Fruit fly (Drosophila melanogaster) whole organism, embryonic: ENCODE measurements around the gene CG17839.

Source experiments
- Adf1 ChIP-seq: fragments of 200-800 bp; sonication (Bioruptor generic); IDR thresholded peaks from 2 replicates; pipeline ENCODE4 v1.3.6; 2022; ENCODE audit warnings: missing biosample characterization, missing genetic modification characterization
- B-H2 ChIP-seq: fragments of 200-800 bp; sonication (Bioruptor generic); optimal IDR thresholded peaks from 2 replicates; lab custom pipeline; 2018; ENCODE audit warnings: missing biosample characterization, mild to moderate bottlenecking, missing genetic modification characterization
- CG11560 ChIP-seq: fragments of 200-800 bp; sonication (Bioruptor generic); IDR thresholded peaks from 3 replicates; pipeline ENCODE4 v1.3.6; 2022; ENCODE audit warnings: missing biosample characterization, missing genetic modification characterization
- CG12071 ChIP-seq: fragments of 200-800 bp; sonication (Bioruptor generic); optimal IDR thresholded peaks from 3 replicates; lab custom pipeline; 2018; ENCODE audit warnings: missing biosample characterization, mild to moderate bottlenecking, missing genetic modification characterization
- CG15514 ChIP-seq: fragments of 200-800 bp; sonication (Bioruptor generic); optimal IDR thresholded peaks from 3 replicates; lab custom pipeline; 2017; ENCODE audit warnings: missing biosample characterization, missing genetic modification characterization, mild to moderate bottlenecking, moderate library complexity, missing genetic modification reagents
- CG17186 ChIP-seq: fragments of 200-800 bp; sonication (Bioruptor generic); optimal IDR thresholded peaks from 3 replicates; lab custom pipeline; 2017; ENCODE audit warnings: missing biosample characterization, missing genetic modification reagents, missing genetic modification characterization
- CG2116 ChIP-seq: fragments of 200-800 bp; sonication (Bioruptor generic); optimal IDR thresholded peaks from 3 replicates; lab custom pipeline; 2018; ENCODE audit warnings: missing biosample characterization, mild to moderate bottlenecking, missing genetic modification characterization
- CG2120 ChIP-seq: fragments of 200-800 bp; sonication (Bioruptor generic); optimal IDR thresholded peaks from 3 replicates; lab custom pipeline; 2016; ENCODE audit warnings: missing biosample characterization, missing genetic modification characterization
- CG30431 ChIP-seq: fragments of 200-800 bp; sonication (Bioruptor generic); optimal IDR thresholded peaks from 2 replicates; lab custom pipeline; 2017; ENCODE audit warnings: missing biosample characterization, missing genetic modification characterization
- CG6175 ChIP-seq: fragments of 200-800 bp; sonication (Bioruptor generic); IDR thresholded peaks from 3 replicates; pipeline ENCODE4 v1.3.6; 2022; ENCODE audit warnings: missing biosample characterization, missing genetic modification characterization
- CG6813 ChIP-seq: fragments of 200-800 bp; sonication (Bioruptor generic); optimal IDR thresholded peaks from 2 replicates; lab custom pipeline; 2017; ENCODE audit warnings: missing biosample characterization, missing genetic modification characterization, mild to moderate bottlenecking, moderate library complexity, missing genetic modification reagents
- CG7271 ChIP-seq: fragments of 200-800 bp; sonication (Bioruptor generic); optimal IDR thresholded peaks from 2 replicates; lab custom pipeline; 2018; ENCODE audit warnings: missing biosample characterization, mild to moderate bottlenecking, missing genetic modification characterization, moderate library complexity
- CG8359 ChIP-seq: fragments of 200-800 bp; sonication (Bioruptor generic); optimal IDR thresholded peaks from 2 replicates; lab custom pipeline; 2017; ENCODE audit warnings: missing biosample characterization, mild to moderate bottlenecking, missing genetic modification characterization, borderline replicate concordance
- CG8944 ChIP-seq: fragments of 200-800 bp; sonication (Bioruptor generic); optimal IDR thresholded peaks from 3 replicates; lab custom pipeline; 2016; ENCODE audit warnings: missing biosample characterization, missing genetic modification characterization
- CG9437 ChIP-seq: fragments of 200-800 bp; sonication (Bioruptor generic); optimal IDR thresholded peaks from 2 replicates; lab custom pipeline; 2018; ENCODE audit warnings: missing biosample characterization, mild to moderate bottlenecking, missing genetic modification characterization
- Gsc ChIP-seq: fragments of 200-800 bp; sonication (Bioruptor generic); IDR thresholded peaks from 2 replicates; pipeline ENCODE4 v1.3.6; 2022; ENCODE audit warnings: missing biosample characterization, missing genetic modification characterization
- Hey ChIP-seq: fragments of 200-800 bp; sonication (Bioruptor generic); optimal IDR thresholded peaks from 3 replicates; lab custom pipeline; 2018; ENCODE audit warnings: missing biosample characterization, mild to moderate bottlenecking, missing genetic modification characterization
- Hr39 ChIP-seq: fragments of >200 bp; optimal IDR thresholded peaks from 2 replicates; lab custom pipeline; 2017
- Hr78 ChIP-seq, 2 experiments: fragments of 200-800 bp in 1 of 2; fragments of >200 bp in 1 of 2; sonication (Bioruptor generic) in 1 of 2; optimal IDR thresholded peaks; 2 replicates each; lab custom pipeline; 2017 to 2019; ENCODE audit warnings: missing biosample characterization in 2 of 2, missing genetic modification characterization in 2 of 2, mild to moderate bottlenecking in 1 of 2, moderate library complexity in 1 of 2
- Mes4 ChIP-seq: fragments of 200-800 bp; sonication (Bioruptor generic); optimal IDR thresholded peaks from 2 replicates; lab custom pipeline; 2016; ENCODE audit warnings: missing biosample characterization, missing genetic modification characterization
- Opbp ChIP-seq: fragments of 200-800 bp; sonication (Bioruptor generic); IDR thresholded peaks from 3 replicates; pipeline ENCODE4 v1.3.6; 2022; ENCODE audit warnings: missing biosample characterization, missing genetic modification characterization; ENCODE audit not compliant: partially characterized antibody
- PHDP ChIP-seq: fragments of 200-800 bp; sonication (Bioruptor generic); optimal IDR thresholded peaks from 3 replicates; lab custom pipeline; 2018; ENCODE audit warnings: missing biosample characterization, mild to moderate bottlenecking, missing genetic modification characterization, moderate library complexity
- Poxn ChIP-seq: fragments of 200-800 bp; sonication (Bioruptor generic); IDR thresholded peaks from 2 replicates; pipeline ENCODE4 v1.3.6; 2022; ENCODE audit warnings: missing biosample characterization, missing genetic modification characterization
- Stat92E ChIP-seq, 3 experiments: fragments of >200 bp in 2 of 3; fragments of 200-800 bp in 1 of 3; sonication (Bioruptor generic) in 1 of 3; optimal IDR thresholded peaks; 2 replicates each; lab custom pipeline; 2017 to 2019; ENCODE audit warnings: missing biosample characterization in 3 of 3, missing genetic modification characterization in 3 of 3, mild to moderate bottlenecking in 1 of 3, moderate library complexity in 1 of 3
- Taf1 ChIP-seq: fragments of 200-800 bp; sonication (Bioruptor generic); IDR thresholded peaks from 2 replicates; pipeline ENCODE4 v1.3.6; 2022; ENCODE audit warnings: missing biosample characterization, missing genetic modification characterization
- Xrp1 ChIP-seq: fragments of 200-800 bp; sonication (Bioruptor generic); IDR thresholded peaks from 2 replicates; pipeline ENCODE4 v1.3.6; 2022; ENCODE audit warnings: missing biosample characterization, missing genetic modification characterization
- ac ChIP-seq: fragments of 200-800 bp; sonication (Bioruptor generic); optimal IDR thresholded peaks from 3 replicates; lab custom pipeline; 2017; ENCODE audit warnings: missing biosample characterization, mild to moderate bottlenecking, missing genetic modification characterization
- amos ChIP-seq: fragments of 200-800 bp; sonication (Bioruptor generic); IDR thresholded peaks from 2 replicates; pipeline ENCODE4 v1.3.6; 2022; ENCODE audit warnings: missing biosample characterization, missing genetic modification characterization; ENCODE audit not compliant: partially characterized antibody
- dimm ChIP-seq: fragments of 200-800 bp; sonication (Bioruptor generic); IDR thresholded peaks from 2 replicates; pipeline ENCODE4 v1.3.6; 2022; ENCODE audit warnings: missing biosample characterization, missing genetic modification characterization
- ems ChIP-seq: fragments of 200-800 bp; sonication (Bioruptor generic); optimal IDR thresholded peaks from 3 replicates; lab custom pipeline; 2016; ENCODE audit warnings: missing biosample characterization, missing genetic modification characterization
- fd96Cb ChIP-seq: fragments of 200-800 bp; sonication (Bioruptor generic); optimal IDR thresholded peaks from 2 replicates; lab custom pipeline; 2018; ENCODE audit warnings: missing biosample characterization, mild to moderate bottlenecking, missing genetic modification characterization, moderate library complexity
- fu2 ChIP-seq: fragments of 200-800 bp; sonication (Bioruptor generic); optimal IDR thresholded peaks from 2 replicates; lab custom pipeline; 2016; ENCODE audit warnings: missing biosample characterization, missing genetic modification characterization
- gro ChIP-seq: fragments of 200-800 bp; sonication (Bioruptor generic); optimal IDR thresholded peaks from 2 replicates; lab custom pipeline; 2016; ENCODE audit warnings: missing biosample characterization, missing genetic modification characterization
- ind ChIP-seq: fragments of 200-800 bp; sonication (Bioruptor generic); optimal IDR thresholded peaks from 3 replicates; lab custom pipeline; 2016; ENCODE audit warnings: missing biosample characterization, missing genetic modification characterization
- jigr1 ChIP-seq: fragments of 200-800 bp; sonication (Bioruptor generic); IDR thresholded peaks from 3 replicates; pipeline ENCODE4 v1.3.6; 2022; ENCODE audit warnings: missing biosample characterization, missing genetic modification characterization
- luna ChIP-seq: fragments of 200-800 bp; sonication (Bioruptor generic); optimal IDR thresholded peaks from 2 replicates; lab custom pipeline; 2016; ENCODE audit warnings: missing biosample characterization, missing genetic modification characterization
- mirr ChIP-seq: fragments of 200-800 bp; sonication (Bioruptor generic); optimal IDR thresholded peaks from 3 replicates; lab custom pipeline; 2018; ENCODE audit warnings: missing biosample characterization, mild to moderate bottlenecking, missing genetic modification characterization
- otp ChIP-seq: fragments of 200-800 bp; sonication (Bioruptor generic); IDR thresholded peaks from 3 replicates; pipeline ENCODE4, ENCODE4 v1.3.6; 2022; ENCODE audit warnings: missing biosample characterization, missing genetic modification characterization
- p53 ChIP-seq: fragments of 200-800 bp; sonication (Bioruptor generic); optimal IDR thresholded peaks from 2 replicates; lab custom pipeline; 2016; ENCODE audit warnings: missing biosample characterization, missing genetic modification characterization
- psq ChIP-seq: fragments of 200-800 bp; sonication (Bioruptor generic); optimal IDR thresholded peaks from 2 replicates; lab custom pipeline; 2017; ENCODE audit warnings: missing biosample characterization, missing genetic modification characterization
- run ChIP-seq: fragments of 200-800 bp; sonication (Bioruptor generic); optimal IDR thresholded peaks from 3 replicates; lab custom pipeline; 2018; ENCODE audit warnings: missing biosample characterization, mild to moderate bottlenecking, missing genetic modification characterization
- sob ChIP-seq: fragments of 200-800 bp; sonication (Bioruptor generic); IDR thresholded peaks from 2 replicates; pipeline ENCODE4 v1.3.6; 2022; ENCODE audit warnings: missing biosample characterization, missing genetic modification characterization
- stc ChIP-seq: fragments of 200-800 bp; sonication (Bioruptor generic); IDR thresholded peaks from 2 replicates; pipeline ENCODE4 v1.3.6; 2022; ENCODE audit warnings: missing biosample characterization, missing genetic modification characterization
- tgo ChIP-seq: fragments of 200-800 bp; sonication (Bioruptor generic); IDR thresholded peaks from 3 replicates; pipeline ENCODE4 v1.3.6; 2022; ENCODE audit warnings: missing biosample characterization, missing genetic modification characterization
- tna ChIP-seq: fragments of 200-800 bp; sonication (Bioruptor generic); IDR thresholded peaks from 2 replicates; pipeline ENCODE4 v1.3.6; 2022; ENCODE audit warnings: missing biosample characterization, missing genetic modification characterization; ENCODE audit not compliant: partially characterized antibody
- twi ChIP-seq: fragments of 200-800 bp; optimal IDR thresholded peaks from 2 replicates; lab custom pipeline; 2019; ENCODE audit warnings: missing biosample characterization, mild to moderate bottlenecking, missing genetic modification characterization, moderate library complexity
- vvl ChIP-seq: fragments of 200-800 bp; sonication (Bioruptor generic); IDR thresholded peaks from 2 replicates; pipeline ENCODE4 v1.3.6; 2022; ENCODE audit warnings: missing biosample characterization, missing genetic modification characterization
- z ChIP-seq: fragments of 200-800 bp; sonication (Bioruptor generic); IDR thresholded peaks from 3 replicates; pipeline ENCODE4 v1.3.6; 2022; ENCODE audit warnings: missing biosample characterization, missing genetic modification characterization
- zf30C ChIP-seq: fragments of 200-800 bp; sonication (Bioruptor generic); optimal IDR thresholded peaks from 3 replicates; lab custom pipeline; 2018; ENCODE audit warnings: missing biosample characterization, mild to moderate bottlenecking, missing genetic modification characterization

Gene CG17839

dm6 chr3L:14756724-14757463 lies 48.0 kb upstream of the CG17839 start (continued):
- TF ChIP-seq Hr39 (lab: Kevin White, UChicago) (no peak), vvl (peak; percentile 95), mirr (GFP tag; lab: Kevin White, UChicago) (peak; percentile 71), CG2116 (GFP tag; lab: Kevin White, UChicago) (peak; percentile 61), CG2120 (GFP tag; lab: Kevin White, UChicago) (peak; percentile 97), Taf1 (GFP tag; lab: Robert Waterston, UW) (peak; percentile 90), fu2 (GFP tag; lab: Kevin White, UChicago) (peak; percentile 93), stc (peak; percentile 90), ems (GFP tag; lab: Kevin White, UChicago) (peak; percentile 84), ind (GFP tag; lab: Kevin White, UChicago) (peak; percentile 94), CG8359 (GFP tag; lab: Kevin White, UChicago) (peak; percentile 55), Adf1 (GFP tag; lab: Robert Waterston, UW) (peak; percentile 80), Poxn (GFP tag; lab: Robert Waterston, UW) (peak; percentile 74; the same call in 1 of the 2 replicates), CG6175 (GFP tag; lab: Robert Waterston, UW) (peak; percentile 85), psq (peak; percentile 73), CG30431 (peak; percentile 72), luna (GFP tag; lab: Kevin White, UChicago) (peak; percentile 85), sob (peak; percentile 90), gro (GFP tag; lab: Kevin White, UChicago) (peak; percentile 91), CG17186 (GFP tag; lab: Kevin White, UChicago) (peak; percentile 50), tna (no peak), fd96Cb (tag; lab: Kevin White, UChicago) (peak; percentile 81), Hey (tag; lab: Kevin White, UChicago) (peak; percentile 71), Gsc (GFP tag; lab: Robert Waterston, UW) (no peak; the same call in 1 of the 2 replicates), Mes4 (peak; percentile 83), CG12071 (peak; percentile 84), Xrp1 (GFP tag; lab: Robert Waterston, UW) (peak; percentile 88), otp (GFP tag; lab: Robert Waterston, UW) (peak; percentile 86), CG7271 (no peak), jigr1 (GFP tag; lab: Robert Waterston, UW) (peak; percentile 76), p53 (GFP tag; lab: Kevin White, UChicago) (peak; percentile 82), Hr78 (GFP tag; optimal IDR thresholded peaks at IDR 0.05; lab: Kevin White, UChicago) (no peak), B-H2 (peak; percentile 76), zf30C (GFP tag; lab: Kevin White, UChicago) (peak; percentile 20), ac (GFP tag; lab: Kevin White, UChicago) (peak; percentile 30), z (peak; percentile 81), PHDP (peak; percentile 84), dimm (GFP tag; lab: Robert Waterston, UW) (peak; percentile 81), CG8944 (GFP tag; lab: Kevin White, UChicago) (peak; percentile 91), CG11560 (peak; percentile 85), amos (no peak), CG6813 (GFP tag; lab: Kevin White, UChicago) (peak; percentile 82), CG9437 (peak; percentile 66), Stat92E (GFP tag; optimal IDR thresholded peaks at IDR 0.05; lab: Kevin White, UChicago) (no peak), twi (peak; percentile 49), CG15514 (peak; percentile 78), run (peak; percentile 18), Opbp (0 out of 3 replicates have a peak, but pooled peaks have one; percentile 33), tgo (GFP tag; lab: Robert Waterston, UW) (peak; percentile 89)
